Fruit fly (Drosophila melanogaster): Measurements from ENCODE around the gene Claspin.

Claspin gene

dm6 chr3L:4363887-4364794, 50.9 kb downstream of the Claspin start, which contains the start of the genes Cip4 and mRpS6 (continued):
- TF ChIP-seq CG34406 (GFP tag; optimal IDR thresholded peaks at IDR 0.05) (peak; percentile 81), CG7368 (GFP tag; optimal IDR thresholded peaks at IDR 0.05) (no peak), eg (GFP tag; IDR thresholded peaks at IDR 0.05) (peak; percentile 79), fd59A (GFP tag; optimal IDR thresholded peaks at IDR 0.05) (peak; percentile 31), CG8632 (GFP tag; optimal IDR thresholded peaks at IDR 0.05) (peak; percentile 79), Hr39 (GFP tag; optimal IDR thresholded peaks at IDR 0.05) (peak; percentile 76), cyc (GFP tag; optimal IDR thresholded peaks at IDR 0.05) (no peak), vri (GFP tag; optimal IDR thresholded peaks at IDR 0.05) (peak; percentile 66), Met (GFP tag; optimal IDR thresholded peaks at IDR 0.05) (peak; percentile 81), fkh (GFP tag; optimal IDR thresholded peaks at IDR 0.05) (peak; percentile 56), Sox15 (GFP tag; optimal IDR thresholded peaks at IDR 0.05) (peak; percentile 77), Smox (GFP tag; optimal IDR thresholded peaks at IDR 0.05) (peak; percentile 80), Eip93F (GFP tag; optimal IDR thresholded peaks at IDR 0.05) (peak; percentile 30), CG6808 (GFP tag; optimal IDR thresholded peaks at IDR 0.05) (peak; percentile 6), Eip78C (GFP tag) (peak; percentile 92), Ets21C (GFP tag; optimal IDR thresholded peaks at IDR 0.05) (peak; percentile 71), CG9139 (GFP tag; optimal IDR thresholded peaks at IDR 0.05) (no peak), CG10669 (GFP tag; optimal IDR thresholded peaks at IDR 0.05) (no peak), Eip75B (GFP tag; optimal IDR thresholded peaks at IDR 0.05) (peak; percentile 60), Sox102F (GFP tag; optimal IDR thresholded peaks at IDR 0.05) (no peak), CG4318 (GFP tag; optimal IDR thresholded peaks at IDR 0.05) (peak; percentile 72), lz (GFP tag; optimal IDR thresholded peaks at IDR 0.05) (peak; percentile 76), esn (GFP tag; optimal IDR thresholded peaks at IDR 0.05) (peak; percentile 85), CG11902 (GFP tag; optimal IDR thresholded peaks at IDR 0.05) (no peak), CG31627 (GFP tag; optimal IDR thresholded peaks at IDR 0.05) (peak; percentile 80), dsx (GFP tag; optimal IDR thresholded peaks at IDR 0.05; ENCODE audit: poor library complexity, severe bottlenecking) (peak; percentile 70), Blimp-1 (GFP tag; optimal IDR thresholded peaks at IDR 0.05) (no peak), CG11294 (GFP tag; IDR thresholded peaks at IDR 0.05) (peak; percentile 64), Sox14 (GFP tag; optimal IDR thresholded peaks at IDR 0.05) (peak; percentile 81), fd85E (GFP tag; optimal IDR thresholded peaks at IDR 0.05) (no peak), CG6854 (GFP tag; optimal IDR thresholded peaks at IDR 0.05) (peak; percentile 54), CG11762 (GFP tag; optimal IDR thresholded peaks at IDR 0.05; ENCODE audit: insufficient read depth) (no peak), CG6276 (GFP tag; optimal IDR thresholded peaks at IDR 0.05) (no peak), CG10631 (GFP tag; optimal IDR thresholded peaks at IDR 0.05) (peak; percentile 86), dac (GFP tag; optimal IDR thresholded peaks at IDR 0.05) (peak; percentile 39), achi (GFP tag; optimal IDR thresholded peaks at IDR 0.05) (peak; percentile 81), CG8119 (GFP tag; IDR thresholded peaks at IDR 0.05) (peak; percentile 66; the same call in 2 of the 3 replicates), CG6163 (GFP tag; IDR thresholded peaks at IDR 0.05) (peak; percentile 83), CG15336 (GFP tag; IDR thresholded peaks at IDR 0.05) (peak; percentile 73)

- TF ChIP-seq CG7368 (GFP tag; optimal IDR thresholded peaks at IDR 0.05) (no peak), vri (GFP tag; optimal IDR thresholded peaks at IDR 0.05) (peak; percentile 73), CG32006 (GFP tag; optimal IDR thresholded peaks at IDR 0.05) (no peak), CG8632 (GFP tag; optimal IDR thresholded peaks at IDR 0.05) (no peak)
These were observed 51.9 kb downstream of the Claspin start, which contains the start of gene CG33514 for dm6 chr3L:4365197-4365596. Gene CG33514 (plus strand): TSS chr3L:4365434.

All from whole organism, prepupa.